Worm (Caenorhabditis elegans): ENCODE measurements around the gene fezf-1.

DNA sequence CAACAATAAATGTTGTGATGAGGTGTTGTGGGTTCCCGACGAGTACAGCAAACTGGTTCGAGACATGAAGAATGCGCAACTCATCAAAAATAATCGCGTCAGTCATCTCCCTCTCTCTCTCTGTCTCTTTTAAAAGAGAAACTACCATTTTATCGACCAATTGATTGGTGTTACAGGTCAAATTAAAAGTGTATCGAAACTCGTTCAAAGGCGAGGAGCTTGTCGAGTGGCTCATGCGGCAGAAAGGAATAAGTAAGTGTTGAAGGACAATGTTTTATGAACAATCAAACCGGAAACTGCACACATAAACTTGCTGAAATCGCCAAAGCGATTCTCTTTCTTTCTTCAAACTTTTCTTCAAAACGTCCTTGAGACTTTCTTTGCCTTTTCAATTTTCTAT, 27.8 kb downstream of the fezf-1 start:
- no peak for TF ChIP-seq unc-62 (GFP tag; optimal IDR thresholded peaks at IDR 0.05)
- no peak for TF ChIP-seq unc-130 (tag; optimal IDR thresholded peaks at IDR 0.05)
- TF ChIP-seq sptf-1 (tag; optimal IDR thresholded peaks at IDR 0.05): no peak
- no peak for TF ChIP-seq pax-3 (tag; optimal IDR thresholded peaks at IDR 0.05)
- TF ChIP-seq mep-1 (tag; optimal IDR thresholded peaks at IDR 0.05): no peak
- TF ChIP-seq nhr-90 (tag; optimal IDR thresholded peaks at IDR 0.05; ENCODE audit: poor library complexity): no peak
- TF ChIP-seq fos-1 (tag; optimal IDR thresholded peaks at IDR 0.05): no peak
- TF ChIP-seq nhr-11 (tag; optimal IDR thresholded peaks at IDR 0.05): no peak
- no peak for TF ChIP-seq zag-1 (tag; optimal IDR thresholded peaks at IDR 0.05)
- TF ChIP-seq tbx-2 (tag; optimal IDR thresholded peaks at IDR 0.05): no peak
- TF ChIP-seq snpc-4 (tag; optimal IDR thresholded peaks at IDR 0.05): no peak
- TF ChIP-seq blmp-1 (tag; optimal IDR thresholded peaks at IDR 0.05): no peak
- TF ChIP-seq pag-3 (tag; optimal IDR thresholded peaks at IDR 0.05; ENCODE audit: borderline replicate concordance, insufficient read depth): no peak
- TF ChIP-seq unc-86 (tag; optimal IDR thresholded peaks at IDR 0.05): no peak

Data from whole organism, L1 larva.